Worm (Caenorhabditis elegans): Measurements from ENCODE around the gene F11A5.17.

ce11 chrV:16214505-16214904 is 12.7 kb downstream of the F11A5.17 start, which contains the start of gene F11A5.9:
- TF ChIP-seq tbx-2 (tag; optimal IDR thresholded peaks at IDR 0.05) (no peak), fkh-6 (tag; optimal IDR thresholded peaks at IDR 0.05) (no peak), Y22D7AL.16 (tag; optimal IDR thresholded peaks at IDR 0.05) (no peak), ets-4 (tag; optimal IDR thresholded peaks at IDR 0.05) (no peak), nhr-11 (tag; optimal IDR thresholded peaks at IDR 0.05) (no peak), dmd-4 (tag; optimal IDR thresholded peaks at IDR 0.05; ENCODE audit: borderline replicate concordance) (no peak), sox-4 (tag; optimal IDR thresholded peaks at IDR 0.05) (no peak), unc-3 (GFP tag; conservative IDR thresholded peaks at IDR 0.05) (no peak), unc-3 (tag; optimal IDR thresholded peaks at IDR 0.05) (no peak), ceh-24 (tag; optimal IDR thresholded peaks at IDR 0.05) (no peak), npax-4 (tag; optimal IDR thresholded peaks at IDR 0.05) (no peak), hlh-30 (tag; optimal IDR thresholded peaks at IDR 0.05; ENCODE audit: insufficient read depth) (no peak)
